Worm (Caenorhabditis elegans) whole organism, L1 larva: ENCODE data around the gene madd-2.
A peak's percentile ranks its signal among the peaks of the same experiment; 100 is the strongest.

Experiments
- C16A3.4 ChIP-seq: fragments of 150-350 bp; optimal IDR thresholded peaks from 2 replicates; lab custom pipeline; 2014; ENCODE audit warnings: missing biosample characterization, missing genetic modification characterization
- C34B4.2 ChIP-seq: sonication (generic microtip); optimal IDR thresholded peaks from 2 replicates; lab custom pipeline; 2017; ENCODE audit warnings: mild to moderate bottlenecking, missing genetic modification characterization, missing compliant biosample characterization
- F16B12.6 ChIP-seq: fragments of 150-350 bp; optimal IDR thresholded peaks from 2 replicates; lab custom pipeline; 2014; ENCODE audit warnings: missing biosample characterization, missing genetic modification characterization
- alr-1 ChIP-seq: fragments of 200-800 bp; sonication (Bioruptor generic); optimal IDR thresholded peaks from 2 replicates; lab custom pipeline; 2018; ENCODE audit warnings: borderline replicate concordance, mild to moderate bottlenecking, missing genetic modification characterization, missing compliant biosample characterization
- blmp-1 ChIP-seq: fragments of 150-350 bp; optimal IDR thresholded peaks from 2 replicates; lab custom pipeline; 2014; ENCODE audit warnings: missing biosample characterization, missing genetic modification characterization
- ceh-8 ChIP-seq: fragments of 200-800 bp; sonication (Bioruptor generic); optimal IDR thresholded peaks from 2 replicates; lab custom pipeline; 2018; ENCODE audit warnings: mild to moderate bottlenecking, missing genetic modification characterization, moderate library complexity, missing compliant biosample characterization
- ceh-82 ChIP-seq, 3 experiments: fragments of 150-350 bp in 1 of 3; sonication (generic microtip) in 2 of 3; optimal IDR thresholded peaks; 2 replicates each; lab custom pipeline; 2014 to 2017; ENCODE audit warnings: missing biosample characterization in 3 of 3, missing genetic modification characterization in 3 of 3
- ceh-90 ChIP-seq: sonication (generic microtip); optimal IDR thresholded peaks from 2 replicates; lab custom pipeline; 2016; ENCODE audit warnings: missing genetic modification characterization, missing compliant biosample characterization
- efl-1 ChIP-seq, 4 experiments: fragments of 150-350 bp; optimal IDR thresholded peaks in 3 of 4; peaks in 1 of 4; 1 replicate in 1 of 4; 2 replicates in 3 of 4; lab custom pipeline; 2014; ENCODE audit warnings: missing biosample characterization in 2 of 4, missing genetic modification characterization in 2 of 4, missing genetic modification reagents in 2 of 4
- efl-3 ChIP-seq: fragments of 200-800 bp; sonication (Bioruptor generic); optimal IDR thresholded peaks from 2 replicates; lab custom pipeline; 2018; ENCODE audit warnings: mild to moderate bottlenecking, missing genetic modification characterization, missing compliant biosample characterization
- fkh-10 ChIP-seq: sonication (generic microtip); optimal IDR thresholded peaks from 2 replicates; lab custom pipeline; 2017; ENCODE audit warnings: missing biosample characterization, missing genetic modification reagents, missing genetic modification characterization
- isw-1 ChIP-seq: fragments of 200-800 bp; sonication (Bioruptor generic); IDR thresholded peaks from 2 replicates; pipeline ENCODE4 v1.3.6; 2022; ENCODE audit warnings: missing genetic modification characterization, missing compliant biosample characterization
- jun-1 ChIP-seq: fragments of 150-350 bp; optimal IDR thresholded peaks from 2 replicates; lab custom pipeline; 2014; ENCODE audit warnings: missing biosample characterization, missing genetic modification reagents, missing genetic modification characterization
- lin-14 ChIP-seq: fragments of 200-800 bp; sonication (Bioruptor generic); optimal IDR thresholded peaks from 2 replicates; lab custom pipeline; 2018; ENCODE audit warnings: mild to moderate bottlenecking, missing genetic modification characterization, moderate library complexity, missing compliant biosample characterization
- lin-15B ChIP-seq: fragments of 150-350 bp; sonication (generic microtip); optimal IDR thresholded peaks from 3 replicates; lab custom pipeline; 2014; ENCODE audit warnings: missing biosample characterization, missing genetic modification characterization
- lir-3 ChIP-seq: sonication (generic microtip); optimal IDR thresholded peaks from 2 replicates; lab custom pipeline; 2016; ENCODE audit warnings: mild to moderate bottlenecking, missing genetic modification characterization, moderate library complexity, missing compliant biosample characterization; ENCODE audit not compliant: poor library complexity
- lsy-2 ChIP-seq, 2 experiments: fragments of 150-350 bp; optimal IDR thresholded peaks; 2 replicates each; lab custom pipeline; 2014; ENCODE audit warnings: missing biosample characterization in 2 of 2, missing genetic modification characterization in 2 of 2
- mab-9 ChIP-seq: fragments of 200-800 bp; sonication (Bioruptor generic); IDR thresholded peaks from 2 replicates; pipeline ENCODE4 v1.3.6; 2022; ENCODE audit warnings: missing genetic modification reagents, missing genetic modification characterization, missing compliant biosample characterization
- mdl-1 ChIP-seq, 2 experiments: fragments of 150-350 bp; optimal IDR thresholded peaks; 2 replicates each; lab custom pipeline; 2014 to 2017; ENCODE audit warnings: missing biosample characterization in 2 of 2, missing genetic modification characterization in 2 of 2, inconsistent platforms in 1 of 2
- mep-1 ChIP-seq: fragments of 150-350 bp; optimal IDR thresholded peaks from 2 replicates; lab custom pipeline; 2014; ENCODE audit warnings: missing biosample characterization, missing genetic modification characterization
- nhr-11 ChIP-seq: fragments of 150-350 bp; optimal IDR thresholded peaks from 2 replicates; lab custom pipeline; 2014; ENCODE audit warnings: missing biosample characterization, missing genetic modification characterization
- nhr-19 ChIP-seq: fragments of 200-800 bp; sonication (Bioruptor generic); conservative IDR thresholded peaks from 2 replicates; pipeline ENCODE4 v1.3.6; 2022; ENCODE audit warnings: missing genetic modification characterization, missing compliant biosample characterization
- nhr-237 ChIP-seq: fragments of 150-350 bp; optimal IDR thresholded peaks from 2 replicates; lab custom pipeline; 2014; ENCODE audit warnings: missing biosample characterization, missing genetic modification characterization
- nhr-71 ChIP-seq: sonication (generic microtip); optimal IDR thresholded peaks from 2 replicates; lab custom pipeline; 2016; ENCODE audit warnings: mild to moderate bottlenecking, missing genetic modification characterization, moderate library complexity, missing compliant biosample characterization
- nhr-77 ChIP-seq: fragments of 150-350 bp; optimal IDR thresholded peaks from 2 replicates; lab custom pipeline; 2014; ENCODE audit warnings: missing biosample characterization, missing genetic modification characterization
- nhr-84 ChIP-seq: sonication (generic microtip); optimal IDR thresholded peaks from 2 replicates; lab custom pipeline; 2017; ENCODE audit warnings: missing biosample characterization, missing genetic modification characterization
- nhr-85 ChIP-seq: sonication (generic microtip); peaks from one replicate; lab custom pipeline; 2016; ENCODE audit warnings: missing genetic modification characterization, inconsistent platforms, missing compliant biosample characterization
- pax-3 ChIP-seq: fragments of 200-800 bp; sonication (Bioruptor generic); optimal IDR thresholded peaks from 2 replicates; lab custom pipeline; 2018; ENCODE audit warnings: mild to moderate bottlenecking, missing genetic modification characterization, moderate library complexity, missing compliant biosample characterization
- pqm-1 ChIP-seq: sonication (generic microtip); optimal IDR thresholded peaks from 3 replicates; lab custom pipeline; 2017; ENCODE audit warnings: missing biosample characterization, missing genetic modification characterization
- rnt-1 ChIP-seq: sonication (generic microtip); optimal IDR thresholded peaks from 2 replicates; lab custom pipeline; 2016; ENCODE audit warnings: mild to moderate bottlenecking, missing genetic modification characterization, moderate library complexity, missing compliant biosample characterization
- sptf-1 ChIP-seq: fragments of 150-350 bp; optimal IDR thresholded peaks from 2 replicates; lab custom pipeline; 2014; ENCODE audit warnings: missing biosample characterization, missing genetic modification characterization
- sup-37 ChIP-seq: fragments of 200-800 bp; sonication (Bioruptor generic); optimal IDR thresholded peaks from 2 replicates; lab custom pipeline; 2018; ENCODE audit warnings: mild to moderate bottlenecking, missing genetic modification characterization, missing compliant biosample characterization
- swsn-7 ChIP-seq: sonication (generic microtip); optimal IDR thresholded peaks from 2 replicates; lab custom pipeline; 2016; ENCODE audit warnings: missing genetic modification characterization, missing compliant biosample characterization
- unc-130 ChIP-seq: fragments of 150-350 bp; optimal IDR thresholded peaks from 2 replicates; lab custom pipeline; 2017; ENCODE audit warnings: missing biosample characterization, missing genetic modification characterization, inconsistent platforms
- unc-30 ChIP-seq: sonication (generic microtip); optimal IDR thresholded peaks from 2 replicates; lab custom pipeline; 2017; ENCODE audit warnings: missing biosample characterization, missing genetic modification characterization
- xbp-1 ChIP-seq: sonication (generic microtip); optimal IDR thresholded peaks from 2 replicates; lab custom pipeline; 2016; ENCODE audit warnings: missing genetic modification characterization, missing compliant biosample characterization
- ztf-4 ChIP-seq: fragments of 150-350 bp; optimal IDR thresholded peaks from 2 replicates; lab custom pipeline; 2014; ENCODE audit warnings: missing biosample characterization, missing genetic modification characterization

Gene madd-2

ce11 chrV:1228884-1229662 is 6.2 kb downstream of the madd-2 start:
- TF ChIP-seq sup-37 (GFP tag; lab: Kevin White, UChicago), result no peak
- no peak for TF ChIP-seq fkh-10 (GFP tag; lab: Kevin White, UChicago)
- no peak for TF ChIP-seq nhr-85 (tag; lab: Kevin White, UChicago)
- peak; percentile 36 for TF ChIP-seq unc-130 (tag; lab: Kevin White, UChicago)
- peak; percentile 88 for TF ChIP-seq lin-14
- no peak for TF ChIP-seq mab-9 (GFP tag; lab: Robert Waterston, UW)
- peak in 1 of 2 experiments; percentile 27 for TF ChIP-seq mdl-1 (tag; optimal IDR thresholded peaks at IDR 0.05; lab: Kevin White, UChicago)
- TF ChIP-seq rnt-1 (tag; lab: Kevin White, UChicago), result peak; percentile 71
- TF ChIP-seq efl-1 (optimal IDR thresholded peaks at IDR 0.05; lab: Kevin White, UChicago), result no peak
- peak in 1 of 2 experiments; percentile 42 for TF ChIP-seq efl-1 (GFP tag; optimal IDR thresholded peaks at IDR 0.05 in 1 of 2; lab: Kevin White, UChicago)
- peak; percentile 53 for TF ChIP-seq nhr-71 (tag; lab: Kevin White, UChicago)
- TF ChIP-seq F16B12.6 (tag; lab: Kevin White, UChicago), result no peak
- peak; percentile 20; the same call in 1 of the 2 replicates for TF ChIP-seq nhr-19 (GFP tag; lab: Robert Waterston, UW)
- peak in 1 of 2 experiments; percentile 36 for TF ChIP-seq lsy-2 (tag; optimal IDR thresholded peaks at IDR 0.05; lab: Kevin White, UChicago)

ce11 chrV:1227756-1228665 is 7.2 kb downstream of the madd-2 start:
- no peak for TF ChIP-seq pax-3 (tag; lab: Kevin White, UChicago)
- no peak for TF ChIP-seq efl-1 (optimal IDR thresholded peaks at IDR 0.05; lab: Kevin White, UChicago)
- peak in 1 of 2 experiments; percentile 36 for TF ChIP-seq efl-1 (GFP tag; optimal IDR thresholded peaks at IDR 0.05 in 1 of 2; lab: Kevin White, UChicago)
- TF ChIP-seq lin-14, result peak; percentile 10
- TF ChIP-seq alr-1, result no peak
- no peak for TF ChIP-seq ceh-8 (GFP tag; lab: Kevin White, UChicago)
- TF ChIP-seq pqm-1 (tag; lab: Kevin White, UChicago), result no peak
- no peak for TF ChIP-seq ceh-90
- TF ChIP-seq C34B4.2 (tag; lab: Kevin White, UChicago), result no peak
- no peak for TF ChIP-seq swsn-7
- peak; percentile 36 for TF ChIP-seq fkh-10 (GFP tag; lab: Kevin White, UChicago)

ce11 chrV:1226239-1226638 is 9.0 kb downstream of the madd-2 start:
- TF ChIP-seq sptf-1 (tag; lab: Kevin White, UChicago) (no peak), jun-1 (tag; lab: Kevin White, UChicago) (no peak), nhr-237 (tag; lab: Kevin White, UChicago) (no peak), xbp-1 (no peak), isw-1 (GFP tag; lab: Robert Waterston, UW) (no peak), ceh-82 (tag; optimal IDR thresholded peaks at IDR 0.05; lab: Kevin White, UChicago) (no peak), unc-30 (tag; lab: Kevin White, UChicago) (no peak), nhr-84 (tag; lab: Kevin White, UChicago) (no peak), lin-15B (tag; lab: Kevin White, UChicago) (no peak), blmp-1 (tag; lab: Kevin White, UChicago) (no peak), mep-1 (no peak), efl-3 (GFP tag; lab: Kevin White, UChicago) (no peak), ztf-4 (tag; lab: Kevin White, UChicago) (no peak), lir-3 (tag; lab: Kevin White, UChicago) (no peak), mab-9 (GFP tag; lab: Robert Waterston, UW) (no peak), nhr-85 (tag; lab: Kevin White, UChicago) (no peak), nhr-77 (no peak), sup-37 (GFP tag; lab: Kevin White, UChicago) (no peak), C16A3.4 (tag; lab: Kevin White, UChicago) (no peak), nhr-11 (tag; lab: Kevin White, UChicago) (no peak)
